Worm (Caenorhabditis elegans) whole organism, mixed stage, embryonic: ENCODE data around the gene sulp-2.

Experiments
- M03D4.4 ChIP-seq: sonication (generic microtip); optimal IDR thresholded peaks from 2 replicates; lab custom pipeline; 2017; ENCODE audit warnings: mild to moderate bottlenecking, missing genetic modification characterization, missing compliant biosample characterization
- lsy-2 ChIP-seq: fragments of 150-350 bp; optimal IDR thresholded peaks from 2 replicates; lab custom pipeline; 2014; ENCODE audit warnings: missing biosample characterization, missing genetic modification characterization
- nhr-12 ChIP-seq: fragments of 150-350 bp; optimal IDR thresholded peaks from 2 replicates; lab custom pipeline; 2014; ENCODE audit warnings: missing biosample characterization, missing genetic modification characterization
- snpc-4 ChIP-seq: fragments of 150-350 bp; optimal IDR thresholded peaks from 2 replicates; lab custom pipeline; 2014; ENCODE audit warnings: missing biosample characterization, missing genetic modification characterization
- ztf-11 ChIP-seq: fragments of 150-350 bp; optimal IDR thresholded peaks from 2 replicates; lab custom pipeline; 2014; ENCODE audit warnings: missing biosample characterization, missing genetic modification characterization

ce11 chrX:5641315-5641714 is 42.2 kb upstream of the sulp-2 start, which contains the start of gene T22B7.4:
- TF ChIP-seq snpc-4 (tag; lab: Kevin White, UChicago), result no peak
- no peak for TF ChIP-seq ztf-11
- no peak for TF ChIP-seq nhr-12
- TF ChIP-seq M03D4.4, result no peak
- TF ChIP-seq lsy-2 (tag; lab: Kevin White, UChicago), result no peak
